Worm (Caenorhabditis elegans) whole organism, L1 larva: ENCODE data around the gene Y71H2AM.1.

ENCODE experiments used
- C04F5.9 ChIP-seq: sonication (generic microtip); optimal IDR thresholded peaks from 2 replicates; lab custom pipeline; 2016; ENCODE audit warnings: missing genetic modification characterization, missing compliant biosample characterization
- aha-1 ChIP-seq: fragments of 150-350 bp; optimal IDR thresholded peaks from 2 replicates; lab custom pipeline; 2014; ENCODE audit warnings: missing biosample characterization, missing genetic modification characterization
- alr-1 ChIP-seq: fragments of 200-800 bp; sonication (Bioruptor generic); optimal IDR thresholded peaks from 2 replicates; lab custom pipeline; 2018; ENCODE audit warnings: borderline replicate concordance, mild to moderate bottlenecking, missing genetic modification characterization, missing compliant biosample characterization
- aly-2 ChIP-seq: fragments of 150-350 bp; optimal IDR thresholded peaks from 2 replicates; lab custom pipeline; 2014; ENCODE audit warnings: missing biosample characterization, missing genetic modification characterization
- ceh-90 ChIP-seq: sonication (generic microtip); optimal IDR thresholded peaks from 2 replicates; lab custom pipeline; 2016; ENCODE audit warnings: missing genetic modification characterization, missing compliant biosample characterization
- dsc-1 ChIP-seq: sonication (generic microtip); optimal IDR thresholded peaks from 2 replicates; lab custom pipeline; 2016; ENCODE audit warnings: mild to moderate bottlenecking, missing genetic modification characterization, missing compliant biosample characterization
- efl-1 ChIP-seq, 4 experiments: fragments of 150-350 bp; optimal IDR thresholded peaks in 3 of 4; peaks in 1 of 4; 1 replicate in 1 of 4; 2 replicates in 3 of 4; lab custom pipeline; 2014; ENCODE audit warnings: missing biosample characterization in 2 of 4, missing genetic modification characterization in 2 of 4, missing genetic modification reagents in 2 of 4
- efl-3 ChIP-seq: fragments of 200-800 bp; sonication (Bioruptor generic); optimal IDR thresholded peaks from 2 replicates; lab custom pipeline; 2018; ENCODE audit warnings: mild to moderate bottlenecking, missing genetic modification characterization, missing compliant biosample characterization
- egl-27 ChIP-seq, 2 experiments: fragments of 150-350 bp in 1 of 2; sonication (generic microtip); optimal IDR thresholded peaks; 3 replicates each; lab custom pipeline; 2017 to 2018; ENCODE audit warnings: missing biosample characterization in 2 of 2, missing genetic modification characterization in 2 of 2, missing genetic modification reagents in 2 of 2
- elt-3 ChIP-seq, 6 experiments: fragments of 150-350 bp in 1 of 6; sonication (generic microtip); optimal IDR thresholded peaks; 2 replicates each; lab custom pipeline; 2017 to 2018; ENCODE audit warnings: missing biosample characterization in 6 of 6, missing genetic modification characterization in 6 of 6, inconsistent platforms in 1 of 6
- ets-5 ChIP-seq: fragments of 200-800 bp; sonication (Bioruptor generic); IDR thresholded peaks from 2 replicates; pipeline ENCODE4 v1.3.6; 2022; ENCODE audit warnings: missing genetic modification characterization, missing compliant biosample characterization
- fkh-10 ChIP-seq: sonication (generic microtip); optimal IDR thresholded peaks from 2 replicates; lab custom pipeline; 2017; ENCODE audit warnings: missing biosample characterization, missing genetic modification reagents, missing genetic modification characterization
- fkh-4 ChIP-seq: sonication (generic microtip); optimal IDR thresholded peaks from 2 replicates; lab custom pipeline; 2016; ENCODE audit warnings: missing compliant biosample characterization, missing genetic modification characterization, borderline replicate concordance
- fos-1 ChIP-seq: fragments of 150-350 bp; optimal IDR thresholded peaks from 2 replicates; lab custom pipeline; 2014; ENCODE audit warnings: missing biosample characterization, missing genetic modification characterization
- hlh-17 ChIP-seq: fragments of 200-800 bp; sonication (Bioruptor generic); optimal IDR thresholded peaks from 2 replicates; lab custom pipeline; 2018; ENCODE audit warnings: missing genetic modification characterization, mild to moderate bottlenecking, missing compliant biosample characterization, moderate library complexity, borderline replicate concordance
- hpl-2 ChIP-seq: fragments of 150-350 bp; optimal IDR thresholded peaks from 2 replicates; lab custom pipeline; 2014; ENCODE audit warnings: missing biosample characterization, missing genetic modification reagents, missing genetic modification characterization
- irx-1 ChIP-seq: sonication (generic microtip); optimal IDR thresholded peaks from 2 replicates; lab custom pipeline; 2016; ENCODE audit warnings: missing genetic modification characterization, missing compliant biosample characterization
- lin-13 ChIP-seq: fragments of 150-350 bp; optimal IDR thresholded peaks from 2 replicates; lab custom pipeline; 2014; ENCODE audit warnings: missing biosample characterization, missing genetic modification reagents, missing genetic modification characterization
- lin-35 ChIP-seq, 2 experiments: fragments of 150-350 bp; optimal IDR thresholded peaks; 2 replicates each; lab custom pipeline; 2014; ENCODE audit warnings: missing biosample characterization in 2 of 2, missing genetic modification characterization in 2 of 2, missing genetic modification reagents in 2 of 2
- nhr-20 ChIP-seq: sonication (generic microtip); optimal IDR thresholded peaks from 2 replicates; lab custom pipeline; 2016; ENCODE audit warnings: mild to moderate bottlenecking, missing genetic modification characterization, missing compliant biosample characterization
- nhr-28 ChIP-seq: fragments of 150-350 bp; optimal IDR thresholded peaks from 2 replicates; lab custom pipeline; 2014; ENCODE audit warnings: missing biosample characterization, missing genetic modification characterization
- nhr-47 ChIP-seq: sonication (generic microtip); optimal IDR thresholded peaks from 2 replicates; lab custom pipeline; 2016; ENCODE audit warnings: mild to moderate bottlenecking, missing genetic modification characterization, moderate library complexity, missing compliant biosample characterization
- nhr-71 ChIP-seq: sonication (generic microtip); optimal IDR thresholded peaks from 2 replicates; lab custom pipeline; 2016; ENCODE audit warnings: mild to moderate bottlenecking, missing genetic modification characterization, moderate library complexity, missing compliant biosample characterization
- nhr-77 ChIP-seq: fragments of 150-350 bp; optimal IDR thresholded peaks from 2 replicates; lab custom pipeline; 2014; ENCODE audit warnings: missing biosample characterization, missing genetic modification characterization
- nhr-85 ChIP-seq: sonication (generic microtip); peaks from one replicate; lab custom pipeline; 2016; ENCODE audit warnings: missing genetic modification characterization, inconsistent platforms, missing compliant biosample characterization
- nhr-90 ChIP-seq: sonication (generic microtip); optimal IDR thresholded peaks from 2 replicates; lab custom pipeline; 2016; ENCODE audit warnings: mild to moderate bottlenecking, missing genetic modification characterization, missing compliant biosample characterization; ENCODE audit not compliant: poor library complexity
- pag-3 ChIP-seq: sonication (generic microtip); optimal IDR thresholded peaks from 2 replicates; lab custom pipeline; 2017; ENCODE audit warnings: missing genetic modification characterization, mild to moderate bottlenecking, missing compliant biosample characterization, antibody characterized with exemption, borderline replicate concordance; ENCODE audit not compliant: insufficient read depth
- pax-3 ChIP-seq: fragments of 200-800 bp; sonication (Bioruptor generic); optimal IDR thresholded peaks from 2 replicates; lab custom pipeline; 2018; ENCODE audit warnings: mild to moderate bottlenecking, missing genetic modification characterization, moderate library complexity, missing compliant biosample characterization
- pqm-1 ChIP-seq: sonication (generic microtip); optimal IDR thresholded peaks from 3 replicates; lab custom pipeline; 2017; ENCODE audit warnings: missing biosample characterization, missing genetic modification characterization
- snu-23 ChIP-seq: sonication (generic microtip); optimal IDR thresholded peaks from 2 replicates; lab custom pipeline; 2016; ENCODE audit warnings: missing genetic modification characterization, missing compliant biosample characterization
- tbx-2 ChIP-seq: sonication (generic microtip); optimal IDR thresholded peaks from 2 replicates; lab custom pipeline; 2016; ENCODE audit warnings: missing genetic modification characterization, missing compliant biosample characterization
- tlp-1 ChIP-seq: fragments of 150-350 bp; optimal IDR thresholded peaks from 2 replicates; lab custom pipeline; 2014; ENCODE audit warnings: missing biosample characterization, missing genetic modification characterization
- unc-130 ChIP-seq: fragments of 150-350 bp; optimal IDR thresholded peaks from 2 replicates; lab custom pipeline; 2017; ENCODE audit warnings: missing biosample characterization, missing genetic modification characterization, inconsistent platforms
- unc-62 ChIP-seq: fragments of 150-350 bp; optimal IDR thresholded peaks from 2 replicates; lab custom pipeline; 2014; ENCODE audit warnings: missing biosample characterization, missing genetic modification reagents, missing genetic modification characterization
- vab-15 ChIP-seq: sonication (generic microtip); optimal IDR thresholded peaks from 2 replicates; lab custom pipeline; 2017; ENCODE audit warnings: missing genotype, mild to moderate bottlenecking, missing genetic modification characterization, missing compliant biosample characterization
- zag-1 ChIP-seq: fragments of 150-350 bp; optimal IDR thresholded peaks from 2 replicates; lab custom pipeline; 2014; ENCODE audit warnings: missing biosample characterization, missing genetic modification characterization
- ztf-4 ChIP-seq: fragments of 150-350 bp; optimal IDR thresholded peaks from 2 replicates; lab custom pipeline; 2014; ENCODE audit warnings: missing biosample characterization, missing genetic modification characterization

Y71H2AM.1 gene

DNA sequence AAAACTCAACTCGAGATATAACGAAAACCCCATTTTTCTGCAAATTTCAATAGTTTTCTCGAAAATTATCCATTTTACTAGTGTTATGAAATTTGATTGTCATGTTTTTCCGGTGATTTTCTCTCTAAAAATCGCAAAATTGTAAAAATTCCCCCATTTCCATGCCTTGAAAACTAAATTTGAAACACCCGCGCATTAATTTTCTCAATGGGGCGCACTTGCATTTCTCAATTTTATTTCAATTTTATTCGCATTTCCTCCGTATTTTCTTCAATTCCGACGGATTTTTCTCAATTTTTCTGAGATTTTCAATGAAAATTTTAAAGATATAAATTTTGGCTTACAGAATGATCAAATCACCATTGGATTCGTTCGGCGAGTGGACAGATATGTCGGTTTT, 21.8 kb upstream of the Y71H2AM.1 start, which contains the start of gene Y71H2AM.3 (continued):
- no peak for TF ChIP-seq pax-3 (tag; lab: Kevin White, UChicago)
- peak; percentile 23 for TF ChIP-seq lin-13
- TF ChIP-seq pag-3 (tag; lab: Kevin White, UChicago): no peak
- TF ChIP-seq hpl-2 (GFP tag; lab: Kevin White, UChicago): no peak
- TF ChIP-seq fkh-10 (GFP tag; lab: Kevin White, UChicago): no peak
- no peak for TF ChIP-seq alr-1
- no peak for TF ChIP-seq tlp-1 (tag; lab: Kevin White, UChicago)
- peak; percentile 38 for TF ChIP-seq fos-1 (tag; lab: Kevin White, UChicago)
- TF ChIP-seq unc-130 (tag; lab: Kevin White, UChicago): no peak
- TF ChIP-seq irx-1 (tag; lab: Kevin White, UChicago): no peak
- no peak for TF ChIP-seq nhr-85 (tag; lab: Kevin White, UChicago)
- TF ChIP-seq aha-1 (tag; lab: Kevin White, UChicago): no peak
- peak; percentile 40 for TF ChIP-seq C04F5.9 (tag; lab: Kevin White, UChicago)
- no peak for TF ChIP-seq ceh-90 (tag; lab: Kevin White, UChicago)
- TF ChIP-seq nhr-28 (tag; lab: Kevin White, UChicago): no peak
- no peak for TF ChIP-seq zag-1 (tag; lab: Kevin White, UChicago)
- no peak for TF ChIP-seq efl-3 (GFP tag; lab: Kevin White, UChicago)
- TF ChIP-seq aly-2 (tag; lab: Kevin White, UChicago): no peak
- TF ChIP-seq fkh-4 (tag; lab: Kevin White, UChicago): no peak
- TF ChIP-seq nhr-71: peak; percentile 66
- peak; percentile 43 for TF ChIP-seq snu-23 (GFP tag; lab: Kevin White, UChicago)
- peak; percentile 32 for TF ChIP-seq vab-15 (tag; lab: Kevin White, UChicago)
- TF ChIP-seq hlh-17: no peak
- TF ChIP-seq dsc-1 (tag; lab: Kevin White, UChicago): peak; percentile 62
- no peak for TF ChIP-seq nhr-77 (tag; lab: Kevin White, UChicago)
- peak; percentile 95 to 96 for TF ChIP-seq efl-1 (optimal IDR thresholded peaks at IDR 0.05; lab: Kevin White, UChicago)
- peak; percentile 95 to 99 for TF ChIP-seq efl-1 (GFP tag; optimal IDR thresholded peaks at IDR 0.05 in 1 of 2; lab: Kevin White, UChicago)
- TF ChIP-seq unc-62 (GFP tag; lab: Kevin White, UChicago): no peak
- peak; percentile 27 for TF ChIP-seq nhr-20 (tag; lab: Kevin White, UChicago)
- peak; percentile 30 for TF ChIP-seq nhr-90 (tag; lab: Kevin White, UChicago)
- TF ChIP-seq ztf-4 (tag; lab: Kevin White, UChicago): no peak

DNA sequence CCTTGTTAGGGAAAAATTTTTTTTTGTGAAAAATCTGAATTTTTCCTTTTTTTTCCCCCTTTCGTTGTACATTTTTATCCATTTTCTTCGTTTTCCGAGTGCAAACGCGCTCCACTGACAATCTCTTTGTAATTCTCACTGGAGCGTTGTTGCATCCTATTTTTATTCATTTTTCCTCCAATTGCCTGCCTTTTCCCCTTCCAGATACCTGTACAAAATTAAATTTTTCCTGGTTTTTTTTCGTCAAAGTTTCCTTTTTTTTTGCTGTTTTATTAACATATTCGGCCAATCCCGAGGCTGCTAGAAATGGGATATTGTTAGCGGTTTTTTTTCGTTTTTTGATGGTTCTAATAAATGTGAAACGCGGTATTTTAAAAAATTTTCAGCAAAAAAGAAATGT, 15.5 kb upstream of the Y71H2AM.1 start:
- TF ChIP-seq lin-35 (GFP tag; optimal IDR thresholded peaks at IDR 0.05; lab: Kevin White, UChicago) (no peak), nhr-47 (tag; lab: Kevin White, UChicago) (no peak), efl-1 (optimal IDR thresholded peaks at IDR 0.05; lab: Kevin White, UChicago) (peak; percentile 5 to 6), efl-1 (GFP tag; optimal IDR thresholded peaks at IDR 0.05 in 1 of 2; lab: Kevin White, UChicago) (no peak), nhr-90 (tag; lab: Kevin White, UChicago) (no peak), egl-27 (tag; optimal IDR thresholded peaks at IDR 0.05; lab: Kevin White, UChicago) (no peak), aly-2 (tag; lab: Kevin White, UChicago) (peak; percentile 23), nhr-28 (tag; lab: Kevin White, UChicago) (no peak), nhr-71 (peak; percentile 7), ets-5 (GFP tag; lab: Robert Waterston, UW) (no peak), lin-13 (no peak), elt-3 (tag; optimal IDR thresholded peaks at IDR 0.05; lab: Kevin White, UChicago) (no peak), pqm-1 (tag; lab: Kevin White, UChicago) (no peak), nhr-77 (tag; lab: Kevin White, UChicago) (no peak), tbx-2 (tag; lab: Kevin White, UChicago) (no peak)
